Fruit fly (Drosophila melanogaster) whole organism, embryonic: Measurements from ENCODE around the gene CG34453.
A peak's percentile ranks its signal among the peaks of the same experiment; 100 is the strongest.

Experiments used
- Awh ChIP-seq: fragments of 200-800 bp; sonication (Bioruptor generic); IDR thresholded peaks from 2 replicates; pipeline ENCODE4, ENCODE4 v1.3.6; 2022; ENCODE audit warnings: missing biosample characterization, missing genetic modification characterization
- CG11093 ChIP-seq: fragments of 200-800 bp; sonication (Bioruptor generic); IDR thresholded peaks from 3 replicates; pipeline ENCODE4 v1.3.6; 2022; ENCODE audit warnings: missing biosample characterization, missing genetic modification characterization
- CG11696 ChIP-seq: fragments of 200-800 bp; sonication (Bioruptor generic); IDR thresholded peaks from 2 replicates; pipeline ENCODE4 v1.3.6; 2022; ENCODE audit warnings: missing biosample characterization, missing genetic modification characterization
- CG12769 ChIP-seq: fragments of 200-800 bp; sonication (Bioruptor generic); optimal IDR thresholded peaks from 2 replicates; lab custom pipeline; 2019; ENCODE audit warnings: missing biosample characterization, mild to moderate bottlenecking, missing genetic modification characterization, moderate library complexity
- CG14441 ChIP-seq: fragments of 200-800 bp; sonication (Bioruptor generic); IDR thresholded peaks from 2 replicates; pipeline ENCODE4 v1.3.6; 2022; ENCODE audit warnings: missing biosample characterization, missing genetic modification characterization
- CG1529 ChIP-seq: fragments of 200-800 bp; sonication (Bioruptor generic); optimal IDR thresholded peaks from 3 replicates; lab custom pipeline; 2018; ENCODE audit warnings: missing biosample characterization, missing genetic modification characterization
- CG15514 ChIP-seq: fragments of 200-800 bp; sonication (Bioruptor generic); optimal IDR thresholded peaks from 3 replicates; lab custom pipeline; 2017; ENCODE audit warnings: missing biosample characterization, missing genetic modification characterization, mild to moderate bottlenecking, moderate library complexity, missing genetic modification reagents
- CG17568 ChIP-seq: fragments of 200-800 bp; sonication (Bioruptor generic); optimal IDR thresholded peaks from 2 replicates; lab custom pipeline; 2018; ENCODE audit warnings: missing biosample characterization, mild to moderate bottlenecking, missing genetic modification characterization, moderate library complexity
- CG2116 ChIP-seq: fragments of 200-800 bp; sonication (Bioruptor generic); optimal IDR thresholded peaks from 3 replicates; lab custom pipeline; 2018; ENCODE audit warnings: missing biosample characterization, mild to moderate bottlenecking, missing genetic modification characterization
- CG2202 ChIP-seq: fragments of 200-800 bp; sonication (Bioruptor generic); optimal IDR thresholded peaks from 2 replicates; lab custom pipeline; 2018; ENCODE audit warnings: missing biosample characterization, mild to moderate bottlenecking, missing genetic modification characterization
- CG4424 ChIP-seq: fragments of 200-800 bp; sonication (Bioruptor generic); optimal IDR thresholded peaks from 3 replicates; lab custom pipeline; 2016; ENCODE audit warnings: missing biosample characterization, missing genetic modification characterization
- CG4820 ChIP-seq: fragments of 200-800 bp; sonication (Bioruptor generic); optimal IDR thresholded peaks from 3 replicates; lab custom pipeline; 2016; ENCODE audit warnings: missing biosample characterization, missing genetic modification characterization
- CG6791 ChIP-seq: fragments of 200-800 bp; sonication (Bioruptor generic); IDR thresholded peaks from 3 replicates; pipeline ENCODE4 v1.3.6; 2022; ENCODE audit warnings: missing biosample characterization, missing genetic modification characterization; ENCODE audit not compliant: partially characterized antibody
- CG6813 ChIP-seq: fragments of 200-800 bp; sonication (Bioruptor generic); optimal IDR thresholded peaks from 2 replicates; lab custom pipeline; 2017; ENCODE audit warnings: missing biosample characterization, missing genetic modification characterization, mild to moderate bottlenecking, moderate library complexity, missing genetic modification reagents
- CG9437 ChIP-seq: fragments of 200-800 bp; sonication (Bioruptor generic); optimal IDR thresholded peaks from 2 replicates; lab custom pipeline; 2018; ENCODE audit warnings: missing biosample characterization, mild to moderate bottlenecking, missing genetic modification characterization
- CG9932 ChIP-seq: fragments of 200-800 bp; sonication (Bioruptor generic); IDR thresholded peaks from 2 replicates; pipeline ENCODE4 v1.3.6; 2022; ENCODE audit warnings: missing biosample characterization, missing genetic modification characterization
- Dip2 ChIP-seq: fragments of 200-800 bp; sonication (Bioruptor generic); IDR thresholded peaks from 2 replicates; pipeline ENCODE4 v1.3.6; 2022; ENCODE audit warnings: missing biosample characterization, missing genetic modification characterization
- H15 ChIP-seq: fragments of 200-800 bp; sonication (Bioruptor generic); IDR thresholded peaks from 3 replicates; pipeline ENCODE4 v1.3.6; 2022; ENCODE audit warnings: missing biosample characterization, missing genetic modification characterization
- H2.0 ChIP-seq: fragments of 200-800 bp; sonication (Bioruptor generic); IDR thresholded peaks from 2 replicates; pipeline ENCODE4 v1.3.6; 2022; ENCODE audit warnings: missing biosample characterization, missing genetic modification characterization
- HHEX ChIP-seq: fragments of 200-800 bp; sonication (Bioruptor generic); optimal IDR thresholded peaks from 3 replicates; lab custom pipeline; 2017; ENCODE audit warnings: missing biosample characterization, mild to moderate bottlenecking, missing genetic modification characterization, missing genetic modification reagents
- Hmr ChIP-seq: fragments of 200-800 bp; sonication (Bioruptor generic); optimal IDR thresholded peaks from 3 replicates; lab custom pipeline; 2017; ENCODE audit warnings: mild to moderate bottlenecking, missing biosample characterization, missing genetic modification reagents, missing genetic modification characterization
- MBD-R2 ChIP-seq: fragments of 200-800 bp; sonication (Bioruptor generic); IDR thresholded peaks from 2 replicates; pipeline ENCODE4 v1.3.6; 2022; ENCODE audit warnings: missing biosample characterization, missing genetic modification characterization
- Max ChIP-seq: fragments of 200-800 bp; sonication (Bioruptor generic); optimal IDR thresholded peaks from 2 replicates; lab custom pipeline; 2016; ENCODE audit warnings: missing biosample characterization, mild to moderate bottlenecking, missing genetic modification characterization
- Meics ChIP-seq: fragments of 200-800 bp; sonication (Bioruptor generic); optimal IDR thresholded peaks from 2 replicates; lab custom pipeline; 2017; ENCODE audit warnings: missing biosample characterization, mild to moderate bottlenecking, missing genetic modification characterization
- Neu2 ChIP-seq: fragments of 200-800 bp; sonication (Bioruptor generic); optimal IDR thresholded peaks from 3 replicates; lab custom pipeline; 2016; ENCODE audit warnings: missing biosample characterization, missing genetic modification characterization, borderline replicate concordance
- Sry-δ ChIP-seq: fragments of 200-800 bp; sonication (Bioruptor generic); optimal IDR thresholded peaks from 2 replicates; lab custom pipeline; 2016; ENCODE audit warnings: missing biosample characterization, missing genetic modification characterization
- ac ChIP-seq: fragments of 200-800 bp; sonication (Bioruptor generic); optimal IDR thresholded peaks from 3 replicates; lab custom pipeline; 2017; ENCODE audit warnings: missing biosample characterization, mild to moderate bottlenecking, missing genetic modification characterization
- ato ChIP-seq: fragments of 200-800 bp; sonication (Bioruptor generic); IDR thresholded peaks from 2 replicates; pipeline ENCODE4 v1.3.6; 2022; ENCODE audit warnings: missing biosample characterization, missing genetic modification characterization; ENCODE audit not compliant: partially characterized antibody
- dan ChIP-seq: fragments of 200-800 bp; sonication (Bioruptor generic); IDR thresholded peaks from 2 replicates; pipeline ENCODE4 v1.3.6; 2022; ENCODE audit warnings: missing biosample characterization, missing genetic modification characterization
- dmrt11E ChIP-seq: fragments of 200-800 bp; sonication (Bioruptor generic); optimal IDR thresholded peaks from 3 replicates; lab custom pipeline; 2018; ENCODE audit warnings: missing biosample characterization, mild to moderate bottlenecking, missing genetic modification characterization, moderate library complexity
- en ChIP-seq: fragments of 200-800 bp; sonication (Bioruptor generic); optimal IDR thresholded peaks from 2 replicates; lab custom pipeline; 2016; ENCODE audit warnings: missing biosample characterization, missing genetic modification characterization
- exex ChIP-seq: fragments of 200-800 bp; sonication (Bioruptor generic); optimal IDR thresholded peaks from 4 replicates; lab custom pipeline; 2018; ENCODE audit warnings: missing biosample characterization, mild to moderate bottlenecking, missing genetic modification characterization, moderate library complexity
- fd102C ChIP-seq: fragments of 200-800 bp; sonication (Bioruptor generic); optimal IDR thresholded peaks from 2 replicates; lab custom pipeline; 2018; ENCODE audit warnings: missing biosample characterization, mild to moderate bottlenecking, missing genetic modification characterization, moderate library complexity
- fd3F ChIP-seq: fragments of 200-800 bp; sonication (Bioruptor generic); optimal IDR thresholded peaks from 2 replicates; lab custom pipeline; 2018; ENCODE audit warnings: missing biosample characterization, mild to moderate bottlenecking, missing genetic modification characterization, moderate library complexity
- ftz-f1 ChIP-seq: fragments of 200-800 bp; sonication (Bioruptor generic); optimal IDR thresholded peaks from 2 replicates; lab custom pipeline; 2016; ENCODE audit warnings: missing biosample characterization, missing genetic modification characterization
- fu2 ChIP-seq: fragments of 200-800 bp; sonication (Bioruptor generic); optimal IDR thresholded peaks from 2 replicates; lab custom pipeline; 2016; ENCODE audit warnings: missing biosample characterization, missing genetic modification characterization
- insv ChIP-seq, 2 experiments: fragments of 200-800 bp; sonication (Bioruptor generic); optimal IDR thresholded peaks; 3 replicates each; lab custom pipeline; 2016 to 2018; ENCODE audit warnings: missing biosample characterization in 2 of 2, missing genetic modification characterization in 2 of 2
- jigr1 ChIP-seq: fragments of 200-800 bp; sonication (Bioruptor generic); IDR thresholded peaks from 3 replicates; pipeline ENCODE4 v1.3.6; 2022; ENCODE audit warnings: missing biosample characterization, missing genetic modification characterization
- nau ChIP-seq: fragments of 200-800 bp; sonication (Bioruptor generic); optimal IDR thresholded peaks from 3 replicates; lab custom pipeline; 2017; ENCODE audit warnings: missing biosample characterization, mild to moderate bottlenecking, missing genetic modification characterization, missing genetic modification reagents
- pho ChIP-seq: fragments of 200-800 bp; sonication (Bioruptor generic); optimal IDR thresholded peaks from 2 replicates; lab custom pipeline; 2016; ENCODE audit warnings: missing biosample characterization, missing genetic modification characterization
- prd ChIP-seq, 3 experiments: fragments of >200 bp in 2 of 3; fragments of 200-800 bp in 1 of 3; sonication (Bioruptor generic) in 1 of 3; optimal IDR thresholded peaks in 2 of 3; IDR thresholded peaks in 1 of 3; 2 replicates in 2 of 3; 3 replicates in 1 of 3; pipeline versions ENCODE4 v1.3.6 to Lab custom; 2017 to 2022; ENCODE audit warnings: missing biosample characterization in 1 of 3, missing genetic modification characterization in 1 of 3
- ranshi ChIP-seq: fragments of 200-800 bp; sonication (Bioruptor generic); IDR thresholded peaks from 2 replicates; pipeline ENCODE4 v1.3.6; 2022; ENCODE audit warnings: missing biosample characterization, missing genetic modification characterization
- sd ChIP-seq: fragments of 200-800 bp; sonication (Bioruptor generic); optimal IDR thresholded peaks from 3 replicates; lab custom pipeline; 2018; ENCODE audit warnings: missing biosample characterization, mild to moderate bottlenecking, missing genetic modification characterization, moderate library complexity
- shn ChIP-seq: fragments of 200-800 bp; sonication (Bioruptor generic); optimal IDR thresholded peaks from 3 replicates; lab custom pipeline; 2016; ENCODE audit warnings: missing biosample characterization, missing genetic modification characterization
- tin ChIP-seq: fragments of 200-800 bp; sonication (Bioruptor generic); optimal IDR thresholded peaks from 3 replicates; lab custom pipeline; 2016; ENCODE audit warnings: missing biosample characterization, missing genetic modification characterization
- trem ChIP-seq: fragments of 200-800 bp; optimal IDR thresholded peaks from 3 replicates; lab custom pipeline; 2019; ENCODE audit warnings: missing biosample characterization, mild to moderate bottlenecking, missing genetic modification characterization, moderate library complexity
- tx ChIP-seq: fragments of 200-800 bp; sonication (Bioruptor generic); optimal IDR thresholded peaks from 2 replicates; lab custom pipeline; 2016; ENCODE audit warnings: missing biosample characterization, missing genetic modification characterization
- wek ChIP-seq: fragments of 200-800 bp; sonication (Bioruptor generic); optimal IDR thresholded peaks from 3 replicates; lab custom pipeline; 2018; ENCODE audit warnings: missing biosample characterization, mild to moderate bottlenecking, missing genetic modification characterization, moderate library complexity

CG34453 gene

DNA sequence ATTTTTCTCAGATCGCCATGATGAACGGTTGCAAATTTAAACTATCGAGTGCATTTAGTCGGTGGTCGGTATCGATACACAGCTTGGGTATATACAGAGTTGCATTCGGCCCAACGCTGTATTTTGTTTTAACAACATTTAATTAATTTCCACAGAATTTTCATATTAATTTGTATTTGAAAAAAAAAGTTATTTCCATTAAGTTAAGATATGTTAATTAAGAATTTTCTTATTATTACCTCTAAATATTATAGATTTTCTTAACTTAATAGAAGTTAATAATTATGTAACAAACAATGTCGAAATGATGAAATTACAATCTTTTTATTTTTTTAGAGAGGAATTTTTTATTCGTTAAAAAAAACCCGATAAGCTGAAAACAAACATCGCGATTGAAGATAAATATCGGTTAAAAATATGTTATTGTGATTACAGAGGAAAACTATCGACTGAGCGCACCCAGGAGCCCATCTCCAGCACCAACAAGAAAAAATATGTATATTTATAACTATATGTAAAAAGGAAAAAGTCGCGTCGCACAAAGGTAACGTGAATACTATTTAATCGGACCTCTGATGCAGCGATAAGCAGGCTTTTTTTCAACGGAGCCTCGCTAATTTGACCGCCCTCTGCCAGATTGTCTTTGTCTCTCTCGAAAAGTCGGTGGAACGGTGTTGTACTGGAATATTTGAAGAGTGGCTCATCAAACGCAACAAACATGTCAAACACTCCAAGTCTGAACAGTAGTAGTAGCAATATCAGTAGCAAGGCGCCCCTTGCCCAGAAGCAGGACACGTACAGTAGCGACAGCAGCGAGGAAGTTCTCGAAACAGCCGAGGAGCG lies 33.2 kb downstream of the CG34453 start, which contains the start of the genes rno and mri (continued):
- peak; percentile 71 for TF ChIP-seq Hmr (GFP tag; lab: Kevin White, UChicago)
- TF ChIP-seq CG2202 (tag; lab: Kevin White, UChicago), result no peak
- peak; percentile 73 for TF ChIP-seq H2.0
- no peak for TF ChIP-seq tx (GFP tag; lab: Kevin White, UChicago)
- no peak for TF ChIP-seq fu2
- peak; percentile 75 for TF ChIP-seq trem (tag; lab: Kevin White, UChicago)
- no peak for TF ChIP-seq insv (GFP tag; optimal IDR thresholded peaks at IDR 0.05; lab: Kevin White, UChicago)
- no peak for TF ChIP-seq dan (GFP tag; lab: Robert Waterston, UW)
- no peak for TF ChIP-seq wek (GFP tag; lab: Kevin White, UChicago)
- TF ChIP-seq Awh, result peak; percentile 75
- TF ChIP-seq Meics (GFP tag; lab: Kevin White, UChicago), result peak; percentile 65
- TF ChIP-seq CG9437 (GFP tag; lab: Kevin White, UChicago), result peak; percentile 48
- no peak for TF ChIP-seq CG12769 (tag; lab: Kevin White, UChicago)
- no peak for TF ChIP-seq en (GFP tag; lab: Kevin White, UChicago)
- peak; percentile 9 for TF ChIP-seq Max
- TF ChIP-seq ranshi, result peak; percentile 83
- peak; percentile 36 for TF ChIP-seq CG4820 (GFP tag; lab: Kevin White, UChicago)
- TF ChIP-seq Neu2 (GFP tag; lab: Kevin White, UChicago), result no peak
- peak; percentile 92 for TF ChIP-seq CG6791 (GFP tag; lab: Robert Waterston, UW)
- TF ChIP-seq nau (GFP tag; lab: Kevin White, UChicago), result no peak
- TF ChIP-seq CG6813, result peak; percentile 14
- peak; percentile 58 for TF ChIP-seq tin
- peak; percentile 58 for TF ChIP-seq HHEX (GFP tag; lab: Kevin White, UChicago)
- TF ChIP-seq ftz-f1 (GFP tag; lab: Kevin White, UChicago), result no peak
- peak; percentile 76 for TF ChIP-seq dmrt11E (tag; lab: Kevin White, UChicago)
- peak; percentile 88 for TF ChIP-seq CG9932 (GFP tag; lab: Robert Waterston, UW)
- TF ChIP-seq prd (optimal IDR thresholded peaks at IDR 0.05; lab: Kevin White, UChicago), result no peak
- peak; percentile 80 for TF ChIP-seq prd (GFP tag; IDR thresholded peaks at IDR 0.05; lab: Robert Waterston, UW)
- no peak for TF ChIP-seq fd102C (GFP tag; lab: Kevin White, UChicago)
- peak; percentile 78 for TF ChIP-seq CG14441 (GFP tag; lab: Robert Waterston, UW)
- TF ChIP-seq ac (GFP tag; lab: Kevin White, UChicago), result no peak
- peak; percentile 53 for TF ChIP-seq CG11696 (GFP tag; lab: Robert Waterston, UW)
- peak; percentile 72; the same call in 1 of the 3 replicates for TF ChIP-seq jigr1 (GFP tag; lab: Robert Waterston, UW)
- TF ChIP-seq pho, result peak; percentile 48
- TF ChIP-seq H15 (GFP tag; lab: Robert Waterston, UW), result 0 out of 3 replicates have a peak, but pooled peaks have one; percentile 41
- TF ChIP-seq CG11093, result peak; percentile 54; the same call in 1 of the 3 replicates
- no peak for TF ChIP-seq CG1529 (GFP tag; lab: Kevin White, UChicago)
- TF ChIP-seq CG4424 (GFP tag; lab: Kevin White, UChicago), result peak; percentile 60
- no peak for TF ChIP-seq shn (GFP tag; lab: Kevin White, UChicago)
- TF ChIP-seq CG17568, result no peak
- peak; percentile 43 for TF ChIP-seq CG15514
- peak; percentile 81 for TF ChIP-seq Sry-δ (GFP tag; lab: Kevin White, UChicago)
- peak; percentile 64 for TF ChIP-seq fd3F (GFP tag; lab: Kevin White, UChicago)
- peak; percentile 99 for TF ChIP-seq CG2116
- TF ChIP-seq MBD-R2 (GFP tag; lab: Robert Waterston, UW), result peak; percentile 26
- peak; percentile 30 for TF ChIP-seq sd (tag; lab: Kevin White, UChicago)
- no peak for TF ChIP-seq Dip2 (GFP tag; lab: Robert Waterston, UW)
- no peak for TF ChIP-seq exex (tag; lab: Kevin White, UChicago)
- peak; percentile 72 for TF ChIP-seq ato (GFP tag; lab: Robert Waterston, UW)
